Worm (Caenorhabditis elegans) whole organism, L4/young adult: ENCODE results near the gene K03B4.6.

Experiments
- dao-5 ChIP-seq: sonication (generic microtip); optimal IDR thresholded peaks from 2 replicates; lab custom pipeline; 2016; ENCODE audit warnings: missing genotype, missing genetic modification characterization, moderate library complexity, missing compliant biosample characterization
- him-1 ChIP-seq: sonication (generic microtip); optimal IDR thresholded peaks from 2 replicates; lab custom pipeline; 2016; ENCODE audit warnings: missing genotype, missing genetic modification reagents, missing genetic modification characterization, missing compliant biosample characterization

ce11 chrV:4649649-4650384, 26.2 kb downstream of the K03B4.6 start:
- no peak for TF ChIP-seq dao-5 (tag; lab: Kevin White, UChicago)
- no peak for TF ChIP-seq him-1 (tag; lab: Kevin White, UChicago)
